Fruit fly (Drosophila melanogaster): ENCODE data around the gene CG10366.

The CG10366 gene

DNA sequence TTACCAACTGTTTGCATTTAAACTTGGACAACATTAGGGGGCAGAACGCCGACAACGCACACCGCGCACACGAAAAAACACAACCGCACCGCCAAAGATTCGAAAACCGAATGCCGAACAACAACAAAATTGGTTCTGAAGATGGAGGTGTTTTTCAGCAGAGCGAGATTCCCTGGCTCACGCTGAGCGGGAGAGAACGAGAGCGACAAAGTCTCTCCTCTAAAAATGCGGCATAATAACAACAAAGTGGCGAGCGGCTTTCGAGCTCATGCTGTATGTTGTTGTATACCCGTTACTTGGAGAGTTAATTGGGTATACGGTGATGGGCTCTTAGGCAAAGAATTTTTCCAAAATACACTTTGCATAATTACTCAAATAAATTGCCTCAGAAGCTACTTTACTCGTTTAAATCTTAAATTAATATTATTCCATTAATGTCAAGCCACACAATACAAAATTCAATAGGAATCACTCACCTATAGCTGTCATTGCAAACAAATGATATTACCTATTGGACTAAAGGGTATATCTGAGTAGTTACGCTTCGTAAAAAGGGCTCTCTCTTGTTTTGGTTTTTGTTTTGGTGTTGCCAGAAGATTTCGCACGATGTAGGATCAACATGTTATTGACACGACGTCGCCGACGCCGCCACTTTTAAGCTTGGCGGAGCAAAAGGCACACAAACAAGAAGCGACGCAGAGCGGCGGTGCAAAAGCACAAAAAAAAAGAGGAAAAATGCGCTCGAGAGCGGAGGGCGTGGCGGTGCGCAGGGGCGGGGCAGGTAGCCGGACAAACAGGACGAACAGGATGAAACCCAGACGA, 11.3 kb upstream of the CG10366 start (continued):
- TF ChIP-seq CG7357 (GFP tag; IDR thresholded peaks at IDR 0.05) (peak; percentile 53), cato (GFP tag; optimal IDR thresholded peaks at IDR 0.05; ENCODE audit: borderline replicate concordance) (no peak), HmgD (GFP tag; optimal IDR thresholded peaks at IDR 0.05) (no peak), CG16779 (GFP tag; IDR thresholded peaks at IDR 0.05) (no peak), CG9609 (GFP tag; optimal IDR thresholded peaks at IDR 0.05) (peak; percentile 47), Max (GFP tag; optimal IDR thresholded peaks at IDR 0.05) (peak; percentile 57), CG4404 (GFP tag; IDR thresholded peaks at IDR 0.05) (peak; percentile 48), shn (GFP tag; optimal IDR thresholded peaks at IDR 0.05) (peak; percentile 26), aop (GFP tag; IDR thresholded peaks at IDR 0.05) (0 out of 2 replicates have a peak, but pooled peaks have one; percentile 42), CG10654 (GFP tag; optimal IDR thresholded peaks at IDR 0.05) (peak; percentile 1), CG8388 (GFP tag; optimal IDR thresholded peaks at IDR 0.05) (peak; percentile 53), CG32767 (GFP tag; IDR thresholded peaks at IDR 0.05) (peak; percentile 26; the same call in 1 of the 2 replicates), CG32772 (GFP tag; IDR thresholded peaks at IDR 0.05) (peak; percentile 34; the same call in 1 of the 2 replicates), trem (tag; optimal IDR thresholded peaks at IDR 0.05) (peak; percentile 27), ERR (GFP tag; optimal IDR thresholded peaks at IDR 0.05) (no peak), CG10366 (GFP tag; IDR thresholded peaks at IDR 0.05) (peak; percentile 52), CG15073 (GFP tag; optimal IDR thresholded peaks at IDR 0.05) (no peak), CG14441 (GFP tag; IDR thresholded peaks at IDR 0.05) (peak; percentile 66), CG3163 (GFP tag; optimal IDR thresholded peaks at IDR 0.05) (no peak), Scr (GFP tag; IDR thresholded peaks at IDR 0.05; ENCODE audit: partially characterized antibody) (no peak), ken (GFP tag; IDR thresholded peaks at IDR 0.05) (peak; percentile 28; the same call in 1 of the 3 replicates), chm (GFP tag; IDR thresholded peaks at IDR 0.05) (peak; percentile 53; the same call in 1 of the 2 replicates), Aef1 (GFP tag; IDR thresholded peaks at IDR 0.05) (peak; percentile 65), fru (optimal IDR thresholded peaks at IDR 0.05) (no peak), CG7987 (GFP tag; optimal IDR thresholded peaks at IDR 0.05) (no peak), CG7556 (GFP tag; optimal IDR thresholded peaks at IDR 0.05) (peak; percentile 76), Camta (GFP tag; optimal IDR thresholded peaks at IDR 0.05) (peak; percentile 63), gce (GFP tag; IDR thresholded peaks at IDR 0.05) (no peak), CG1792 (GFP tag; optimal IDR thresholded peaks at IDR 0.05) (no peak), hb (GFP tag; IDR thresholded peaks at IDR 0.05; ENCODE audit: partially characterized antibody) (no peak), CG10321 (GFP tag; IDR thresholded peaks at IDR 0.05) (no peak), Ada2b (GFP tag; IDR thresholded peaks at IDR 0.05) (0 out of 2 replicates have a peak, but pooled peaks have one; percentile 5), Sry-β (GFP tag; optimal IDR thresholded peaks at IDR 0.05) (peak; percentile 6), gro (GFP tag; optimal IDR thresholded peaks at IDR 0.05) (peak; percentile 73), CG14710 (tag; optimal IDR thresholded peaks at IDR 0.05) (peak; percentile 37), Hr78 (GFP tag; optimal IDR thresholded peaks at IDR 0.05) (peak in 1 of 2 experiments; percentile 8), CG3065 (GFP tag; optimal IDR thresholded peaks at IDR 0.05) (no peak), CG12391 (tag; optimal IDR thresholded peaks at IDR 0.05) (peak; percentile 70), CG14667 (GFP tag; IDR thresholded peaks at IDR 0.05) (peak; percentile 43; the same call in 1 of the 2 replicates), Atf-2 (GFP tag; optimal IDR thresholded peaks at IDR 0.05) (peak; percentile 37), CG11085 (GFP tag; IDR thresholded peaks at IDR 0.05) (0 out of 2 replicates have a peak, but pooled peaks have one; percentile 14), CG11398 (GFP tag; optimal IDR thresholded peaks at IDR 0.05) (no peak), CG5180 (GFP tag; optimal IDR thresholded peaks at IDR 0.05) (peak; percentile 24), lbe (GFP tag; optimal IDR thresholded peaks at IDR 0.05) (peak; percentile 93), CG12659 (GFP tag; optimal IDR thresholded peaks at IDR 0.05) (peak; percentile 66), CG5245 (GFP tag; optimal IDR thresholded peaks at IDR 0.05) (peak; percentile 48), so (GFP tag; IDR thresholded peaks at IDR 0.05) (0 out of 3 replicates have a peak, but pooled peaks have one; percentile 58), CG6683 (GFP tag; optimal IDR thresholded peaks at IDR 0.05) (peak; percentile 43), HLH3B (GFP tag; IDR thresholded peaks at IDR 0.05) (0 out of 2 replicates have a peak, but pooled peaks have one; percentile 39)

Measured in whole organism, embryonic.